Fruit fly (Drosophila melanogaster) whole organism, embryonic: ENCODE measurements around the gene mthl11.

Source experiments
- B-H2 ChIP-seq: fragments of 200-800 bp; sonication (Bioruptor generic); optimal IDR thresholded peaks from 2 replicates; lab custom pipeline; 2018; ENCODE audit warnings: missing biosample characterization, mild to moderate bottlenecking, missing genetic modification characterization
- BtbVII ChIP-seq: fragments of 200-800 bp; sonication (Bioruptor generic); optimal IDR thresholded peaks from 3 replicates; lab custom pipeline; 2017; ENCODE audit warnings: missing biosample characterization, mild to moderate bottlenecking, missing genetic modification characterization
- CG10267 ChIP-seq: fragments of 200-800 bp; sonication (Bioruptor generic); optimal IDR thresholded peaks from 2 replicates; lab custom pipeline; 2018; ENCODE audit warnings: missing biosample characterization, mild to moderate bottlenecking, missing genetic modification characterization, moderate library complexity
- CG11085 ChIP-seq: fragments of 200-800 bp; sonication (Bioruptor generic); IDR thresholded peaks from 2 replicates; pipeline ENCODE4 v1.3.6; 2022; ENCODE audit warnings: missing biosample characterization, missing genetic modification characterization
- CG11560 ChIP-seq: fragments of 200-800 bp; sonication (Bioruptor generic); IDR thresholded peaks from 3 replicates; pipeline ENCODE4 v1.3.6; 2022; ENCODE audit warnings: missing biosample characterization, missing genetic modification characterization
- CG11723 ChIP-seq: fragments of 200-800 bp; sonication (Bioruptor generic); optimal IDR thresholded peaks from 2 replicates; lab custom pipeline; 2017; ENCODE audit warnings: missing biosample characterization, mild to moderate bottlenecking, missing genetic modification characterization
- CG12071 ChIP-seq: fragments of 200-800 bp; sonication (Bioruptor generic); optimal IDR thresholded peaks from 3 replicates; lab custom pipeline; 2018; ENCODE audit warnings: missing biosample characterization, mild to moderate bottlenecking, missing genetic modification characterization
- CG14667 ChIP-seq: fragments of 200-800 bp; sonication (Bioruptor generic); IDR thresholded peaks from 2 replicates; pipeline ENCODE4 v1.3.6; 2022; ENCODE audit warnings: missing biosample characterization, missing genetic modification characterization
- CG14860 ChIP-seq: fragments of 200-800 bp; sonication (Bioruptor generic); IDR thresholded peaks from 3 replicates; pipeline ENCODE4 v1.3.6; 2022; ENCODE audit warnings: missing biosample characterization, missing genetic modification characterization; ENCODE audit not compliant: partially characterized antibody
- CG14965 ChIP-seq: fragments of 200-800 bp; sonication (Bioruptor generic); optimal IDR thresholded peaks from 2 replicates; lab custom pipeline; 2016; ENCODE audit warnings: missing biosample characterization, missing genetic modification characterization, borderline replicate concordance
- CG1602 ChIP-seq: fragments of 200-800 bp; sonication (Bioruptor generic); optimal IDR thresholded peaks from 3 replicates; lab custom pipeline; 2016; ENCODE audit warnings: missing biosample characterization, missing genetic modification characterization
- CG1647 ChIP-seq: fragments of 200-800 bp; sonication (Bioruptor generic); optimal IDR thresholded peaks from 3 replicates; lab custom pipeline; 2016; ENCODE audit warnings: missing biosample characterization, missing genetic modification characterization
- CG17186 ChIP-seq: fragments of 200-800 bp; sonication (Bioruptor generic); optimal IDR thresholded peaks from 3 replicates; lab custom pipeline; 2017; ENCODE audit warnings: missing biosample characterization, missing genetic modification reagents, missing genetic modification characterization
- CG17361 ChIP-seq: fragments of 200-800 bp; sonication (Bioruptor generic); IDR thresholded peaks from 3 replicates; pipeline ENCODE4 v1.3.6; 2022; ENCODE audit warnings: missing biosample characterization, missing genetic modification characterization
- CG18599 ChIP-seq: fragments of 200-800 bp; sonication (Bioruptor generic); optimal IDR thresholded peaks from 3 replicates; lab custom pipeline; 2017; ENCODE audit warnings: missing biosample characterization, missing genetic modification characterization, mild to moderate bottlenecking, moderate library complexity, missing genetic modification reagents
- CG18764 ChIP-seq: fragments of 200-800 bp; sonication (Bioruptor generic); optimal IDR thresholded peaks from 3 replicates; lab custom pipeline; 2016; ENCODE audit warnings: missing biosample characterization, missing genetic modification characterization
- CG2712 ChIP-seq: fragments of 200-800 bp; optimal IDR thresholded peaks from 3 replicates; lab custom pipeline; 2019; ENCODE audit warnings: missing biosample characterization, mild to moderate bottlenecking, missing genetic modification characterization, moderate library complexity
- CG30403 ChIP-seq: fragments of 200-800 bp; sonication (Bioruptor generic); optimal IDR thresholded peaks from 3 replicates; lab custom pipeline; 2016; ENCODE audit warnings: missing biosample characterization, missing genetic modification characterization
- CG32532 ChIP-seq: fragments of 200-800 bp; sonication (Bioruptor generic); IDR thresholded peaks from 2 replicates; pipeline ENCODE4 v1.3.6; 2022; ENCODE audit warnings: missing biosample characterization, missing genetic modification characterization
- CG32772 ChIP-seq: fragments of 200-800 bp; sonication (Bioruptor generic); IDR thresholded peaks from 2 replicates; pipeline ENCODE4 v1.3.6; 2022; ENCODE audit warnings: missing biosample characterization, missing genetic modification characterization
- CG3407 ChIP-seq: fragments of 200-800 bp; sonication (Bioruptor generic); optimal IDR thresholded peaks from 2 replicates; lab custom pipeline; 2018; ENCODE audit warnings: missing biosample characterization, mild to moderate bottlenecking, missing genetic modification characterization
- CG42726 ChIP-seq: fragments of 200-800 bp; sonication (Bioruptor generic); IDR thresholded peaks from 2 replicates; pipeline ENCODE4 v1.3.6; 2022; ENCODE audit warnings: missing biosample characterization, missing genetic modification characterization; ENCODE audit not compliant: partially characterized antibody
- CG5180 ChIP-seq: fragments of 200-800 bp; sonication (Bioruptor generic); optimal IDR thresholded peaks from 3 replicates; lab custom pipeline; 2017; ENCODE audit warnings: missing biosample characterization, missing genetic modification characterization, mild to moderate bottlenecking, moderate library complexity, missing genetic modification reagents
- CG6683 ChIP-seq: fragments of 200-800 bp; sonication (Bioruptor generic); optimal IDR thresholded peaks from 2 replicates; lab custom pipeline; 2017; ENCODE audit warnings: missing biosample characterization, mild to moderate bottlenecking, missing genetic modification characterization, missing genetic modification reagents
- CTCF ChIP-seq: fragments of 200-800 bp; sonication (Bioruptor generic); optimal IDR thresholded peaks from 2 replicates; lab custom pipeline; 2017; ENCODE audit warnings: missing biosample characterization, mild to moderate bottlenecking, missing genetic modification characterization, moderate library complexity
- Drgx ChIP-seq: fragments of 200-800 bp; sonication (Bioruptor generic); IDR thresholded peaks from 2 replicates; pipeline ENCODE4 v1.3.6; 2022; ENCODE audit warnings: missing biosample characterization, missing genetic modification characterization
- Hsf ChIP-seq: fragments of 200-800 bp; sonication (Bioruptor generic); optimal IDR thresholded peaks from 3 replicates; lab custom pipeline; 2016; ENCODE audit warnings: missing biosample characterization, missing genetic modification characterization
- Mes4 ChIP-seq: fragments of 200-800 bp; sonication (Bioruptor generic); optimal IDR thresholded peaks from 2 replicates; lab custom pipeline; 2016; ENCODE audit warnings: missing biosample characterization, missing genetic modification characterization
- Side ChIP-seq: fragments of 200-800 bp; sonication (Bioruptor generic); optimal IDR thresholded peaks from 2 replicates; lab custom pipeline; 2016; ENCODE audit warnings: missing biosample characterization, missing genetic modification characterization
- Sin3A ChIP-seq: fragments of >200 bp; optimal IDR thresholded peaks from 2 replicates; lab custom pipeline; 2018
- Tbp ChIP-seq: fragments of >200 bp; optimal IDR thresholded peaks from 2 replicates; lab custom pipeline; 2018; ENCODE audit warnings: missing biosample characterization, missing genetic modification characterization
- bcd ChIP-seq: fragments of 200-800 bp; sonication (Bioruptor generic); optimal IDR thresholded peaks from 2 replicates; lab custom pipeline; 2017; ENCODE audit warnings: missing biosample characterization, mild to moderate bottlenecking, missing genetic modification characterization
- bigmax ChIP-seq: fragments of 200-800 bp; sonication (Bioruptor generic); optimal IDR thresholded peaks from 2 replicates; lab custom pipeline; 2018; ENCODE audit warnings: missing biosample characterization, mild to moderate bottlenecking, missing genetic modification characterization
- cg ChIP-seq: fragments of 200-800 bp; sonication (Bioruptor generic); optimal IDR thresholded peaks from 3 replicates; lab custom pipeline; 2019; ENCODE audit warnings: missing biosample characterization, mild to moderate bottlenecking, missing genetic modification characterization, moderate library complexity
- cwo ChIP-seq: fragments of 200-800 bp; sonication (Bioruptor generic); optimal IDR thresholded peaks from 3 replicates; lab custom pipeline; 2017; ENCODE audit warnings: missing biosample characterization, missing genetic modification characterization, mild to moderate bottlenecking, moderate library complexity, missing genetic modification reagents
- dati ChIP-seq: fragments of 200-800 bp; sonication (Bioruptor generic); IDR thresholded peaks from 2 replicates; pipeline ENCODE4 v1.3.6; 2022; ENCODE audit warnings: missing biosample characterization, missing genetic modification characterization
- gce ChIP-seq: fragments of 200-800 bp; sonication (Bioruptor generic); IDR thresholded peaks from 3 replicates; pipeline ENCODE4 v1.3.6; 2022; ENCODE audit warnings: missing biosample characterization, missing genetic modification characterization
- hkb ChIP-seq, 2 experiments: fragments of 200-800 bp in 1 of 2; fragments of >200 bp in 1 of 2; sonication (Bioruptor generic) in 1 of 2; IDR thresholded peaks in 1 of 2; optimal IDR thresholded peaks in 1 of 2; 2 replicates each; pipeline versions ENCODE4 v1.3.6 to Lab custom; 2017 to 2022; ENCODE audit warnings: missing biosample characterization in 1 of 2, missing genetic modification characterization in 1 of 2
- knrl ChIP-seq: fragments of 200-800 bp; sonication (Bioruptor generic); IDR thresholded peaks from 3 replicates; pipeline ENCODE4 v1.3.6; 2022; ENCODE audit warnings: missing biosample characterization, missing genetic modification characterization; ENCODE audit not compliant: partially characterized antibody
- lmd ChIP-seq: fragments of 200-800 bp; sonication (Bioruptor generic); IDR thresholded peaks from 2 replicates; pipeline ENCODE4 v1.3.6; 2022; ENCODE audit warnings: missing biosample characterization, missing genetic modification characterization
- lola ChIP-seq, 3 experiments: fragments of >200 bp in 2 of 3; fragments of 200-800 bp in 1 of 3; sonication (Bioruptor generic) in 1 of 3; optimal IDR thresholded peaks; 2 replicates each; lab custom pipeline; 2017 to 2019; ENCODE audit warnings: missing biosample characterization in 3 of 3, missing genetic modification characterization in 3 of 3, mild to moderate bottlenecking in 1 of 3, moderate library complexity in 1 of 3
- nmo ChIP-seq: fragments of 200-800 bp; sonication (Bioruptor generic); optimal IDR thresholded peaks from 2 replicates; lab custom pipeline; 2018; ENCODE audit warnings: missing biosample characterization, mild to moderate bottlenecking, missing genetic modification characterization, moderate library complexity
- phol ChIP-seq: fragments of 200-800 bp; sonication (Bioruptor generic); optimal IDR thresholded peaks from 3 replicates; lab custom pipeline; 2018; ENCODE audit warnings: missing biosample characterization, mild to moderate bottlenecking, missing genetic modification characterization, moderate library complexity
- scrt ChIP-seq: fragments of 200-800 bp; sonication (Bioruptor generic); optimal IDR thresholded peaks from 2 replicates; lab custom pipeline; 2018; ENCODE audit warnings: missing biosample characterization, mild to moderate bottlenecking, missing genetic modification characterization, moderate library complexity
- sob ChIP-seq: fragments of 200-800 bp; sonication (Bioruptor generic); IDR thresholded peaks from 2 replicates; pipeline ENCODE4 v1.3.6; 2022; ENCODE audit warnings: missing biosample characterization, missing genetic modification characterization
- ssp ChIP-seq: fragments of 200-800 bp; sonication (Bioruptor generic); IDR thresholded peaks from 2 replicates; pipeline ENCODE4 v1.3.6; 2022; ENCODE audit warnings: missing biosample characterization, missing genetic modification characterization
- sug ChIP-seq: fragments of 200-800 bp; optimal IDR thresholded peaks from 2 replicates; lab custom pipeline; 2019; ENCODE audit warnings: missing biosample characterization, mild to moderate bottlenecking, missing genetic modification characterization, moderate library complexity
- vvl ChIP-seq: fragments of 200-800 bp; sonication (Bioruptor generic); IDR thresholded peaks from 2 replicates; pipeline ENCODE4 v1.3.6; 2022; ENCODE audit warnings: missing biosample characterization, missing genetic modification characterization
- zen ChIP-seq: fragments of 200-800 bp; sonication (Bioruptor generic); optimal IDR thresholded peaks from 3 replicates; lab custom pipeline; 2018; ENCODE audit warnings: missing biosample characterization, mild to moderate bottlenecking, missing genetic modification characterization, moderate library complexity

mthl11 gene

dm6 chr3R:10411752-10412549 is 11.1 kb downstream of the mthl11 start (continued):
- no peak for TF ChIP-seq CG10267 (tag; lab: Kevin White, UChicago)
- TF ChIP-seq CG11723 (GFP tag; lab: Kevin White, UChicago), result no peak
- peak; percentile 59; the same call in 1 of the 2 replicates for TF ChIP-seq lmd (GFP tag; lab: Robert Waterston, UW)
- TF ChIP-seq Drgx, result peak; percentile 68
- TF ChIP-seq CTCF (GFP tag; lab: Kevin White, UChicago), result no peak
- peak; percentile 64; the same call in 1 of the 2 replicates for TF ChIP-seq CG11085 (GFP tag; lab: Robert Waterston, UW)
- peak; percentile 84 for TF ChIP-seq sob (GFP tag; lab: Robert Waterston, UW)
- TF ChIP-seq CG18764 (GFP tag; lab: Kevin White, UChicago), result no peak
- no peak for TF ChIP-seq CG17186 (GFP tag; lab: Kevin White, UChicago)
- TF ChIP-seq Hsf (GFP tag; lab: Kevin White, UChicago), result no peak
- peak; percentile 32 for TF ChIP-seq CG2712 (tag; lab: Kevin White, UChicago)
- TF ChIP-seq cwo (GFP tag; lab: Kevin White, UChicago), result peak; percentile 91
- no peak for TF ChIP-seq CG14965 (GFP tag; lab: Kevin White, UChicago)
- no peak for TF ChIP-seq BtbVII (GFP tag; lab: Kevin White, UChicago)
- peak; percentile 85 for TF ChIP-seq CG32532 (GFP tag; lab: Robert Waterston, UW)
- no peak for TF ChIP-seq lola (GFP tag; optimal IDR thresholded peaks at IDR 0.05; lab: Kevin White, UChicago)
- peak; percentile 70 for TF ChIP-seq vvl (GFP tag; lab: Robert Waterston, UW)
- TF ChIP-seq hkb (optimal IDR thresholded peaks at IDR 0.05; lab: Kevin White, UChicago), result no peak
- peak; percentile 68 for TF ChIP-seq hkb (GFP tag; IDR thresholded peaks at IDR 0.05; lab: Robert Waterston, UW)
- TF ChIP-seq dati (GFP tag; lab: Robert Waterston, UW), result no peak
- TF ChIP-seq CG3407 (GFP tag; lab: Kevin White, UChicago), result no peak
- TF ChIP-seq CG5180, result peak; percentile 6
- no peak for TF ChIP-seq Sin3A (lab: Kevin White, UChicago)
- TF ChIP-seq Side (GFP tag; lab: Kevin White, UChicago), result peak; percentile 37
- no peak for TF ChIP-seq bigmax
- TF ChIP-seq CG11560 (tag; lab: Robert Waterston, UW), result peak; percentile 39; the same call in 1 of the 3 replicates
- TF ChIP-seq CG12071 (GFP tag; lab: Kevin White, UChicago), result no peak
- TF ChIP-seq CG14860, result no peak
- TF ChIP-seq CG30403, result peak; percentile 9
- TF ChIP-seq sug (tag; lab: Kevin White, UChicago), result peak; percentile 54
- TF ChIP-seq CG18599 (GFP tag; lab: Kevin White, UChicago), result peak; percentile 90
- no peak for TF ChIP-seq CG42726
- TF ChIP-seq Tbp (GFP tag; lab: Kevin White, UChicago), result no peak
- TF ChIP-seq Mes4 (GFP tag; lab: Kevin White, UChicago), result no peak
- TF ChIP-seq CG14667 (GFP tag; lab: Robert Waterston, UW), result peak; percentile 35; the same call in 1 of the 2 replicates
- TF ChIP-seq knrl, result no peak
- TF ChIP-seq ssp, result peak; percentile 17; the same call in 1 of the 2 replicates
- peak; percentile 47 for TF ChIP-seq nmo
- no peak for TF ChIP-seq zen (tag; lab: Kevin White, UChicago)
- no peak for TF ChIP-seq phol (tag; lab: Kevin White, UChicago)
- peak; percentile 50 for TF ChIP-seq bcd (GFP tag; lab: Kevin White, UChicago)
- TF ChIP-seq gce, result peak; percentile 62; the same call in 1 of the 3 replicates
- TF ChIP-seq CG1647, result no peak
- peak; percentile 26 for TF ChIP-seq CG6683
- TF ChIP-seq CG17361, result peak; percentile 38; the same call in 1 of the 3 replicates
- TF ChIP-seq CG32772 (GFP tag; lab: Robert Waterston, UW), result peak; percentile 60
- TF ChIP-seq CG1602 (GFP tag; lab: Kevin White, UChicago), result no peak
- no peak for TF ChIP-seq scrt (GFP tag; lab: Kevin White, UChicago)
- TF ChIP-seq cg, result no peak
- no peak for TF ChIP-seq B-H2 (GFP tag; lab: Kevin White, UChicago)
